Worm (Caenorhabditis elegans) whole organism, L1 larva: Measurements from ENCODE around the gene ZC449.5.

Source experiments
- C16A3.4 ChIP-seq: fragments of 150-350 bp; optimal IDR thresholded peaks from 2 replicates; lab custom pipeline; 2014; ENCODE audit warnings: missing biosample characterization, missing genetic modification characterization
- F16B12.6 ChIP-seq: fragments of 150-350 bp; optimal IDR thresholded peaks from 2 replicates; lab custom pipeline; 2014; ENCODE audit warnings: missing biosample characterization, missing genetic modification characterization
- alr-1 ChIP-seq: fragments of 200-800 bp; sonication (Bioruptor generic); optimal IDR thresholded peaks from 2 replicates; lab custom pipeline; 2018; ENCODE audit warnings: borderline replicate concordance, mild to moderate bottlenecking, missing genetic modification characterization, missing compliant biosample characterization
- blmp-1 ChIP-seq: fragments of 150-350 bp; optimal IDR thresholded peaks from 2 replicates; lab custom pipeline; 2014; ENCODE audit warnings: missing biosample characterization, missing genetic modification characterization
- ceh-82 ChIP-seq, 3 experiments: fragments of 150-350 bp in 1 of 3; sonication (generic microtip) in 2 of 3; optimal IDR thresholded peaks; 2 replicates each; lab custom pipeline; 2014 to 2017; ENCODE audit warnings: missing biosample characterization in 3 of 3, missing genetic modification characterization in 3 of 3
- ceh-88 ChIP-seq: fragments of 200-800 bp; sonication (Bioruptor generic); IDR thresholded peaks from 2 replicates; pipeline ENCODE4 v1.3.6; 2022; ENCODE audit warnings: missing genetic modification characterization, missing compliant biosample characterization
- ces-1 ChIP-seq: fragments of 150-350 bp; optimal IDR thresholded peaks from 2 replicates; lab custom pipeline; 2014; ENCODE audit warnings: missing biosample characterization, missing genetic modification reagents, missing genetic modification characterization
- dpl-1 ChIP-seq, 3 experiments: fragments of 150-350 bp in 2 of 3; sonication (generic microtip) in 1 of 3; optimal IDR thresholded peaks; 2 replicates each; lab custom pipeline; 2014 to 2017; ENCODE audit warnings: missing biosample characterization in 3 of 3, missing genetic modification characterization in 3 of 3, missing genetic modification reagents in 3 of 3
- efl-1 ChIP-seq, 4 experiments: fragments of 150-350 bp; optimal IDR thresholded peaks in 3 of 4; peaks in 1 of 4; 1 replicate in 1 of 4; 2 replicates in 3 of 4; lab custom pipeline; 2014; ENCODE audit warnings: missing biosample characterization in 2 of 4, missing genetic modification characterization in 2 of 4, missing genetic modification reagents in 2 of 4
- egl-13 ChIP-seq: sonication (generic microtip); optimal IDR thresholded peaks from 2 replicates; lab custom pipeline; 2016; ENCODE audit warnings: missing genotype, missing genetic modification reagents, missing genetic modification characterization, missing compliant biosample characterization
- egl-27 ChIP-seq, 2 experiments: fragments of 150-350 bp in 1 of 2; sonication (generic microtip); optimal IDR thresholded peaks; 3 replicates each; lab custom pipeline; 2017 to 2018; ENCODE audit warnings: missing biosample characterization in 2 of 2, missing genetic modification characterization in 2 of 2, missing genetic modification reagents in 2 of 2
- elt-2 ChIP-seq: sonication (generic microtip); optimal IDR thresholded peaks from 2 replicates; lab custom pipeline; 2016; ENCODE audit warnings: missing genetic modification characterization, mild to moderate bottlenecking, inconsistent platforms, missing compliant biosample characterization, missing genetic modification reagents
- fkh-10 ChIP-seq: sonication (generic microtip); optimal IDR thresholded peaks from 2 replicates; lab custom pipeline; 2017; ENCODE audit warnings: missing biosample characterization, missing genetic modification reagents, missing genetic modification characterization
- fkh-4 ChIP-seq: sonication (generic microtip); optimal IDR thresholded peaks from 2 replicates; lab custom pipeline; 2016; ENCODE audit warnings: missing compliant biosample characterization, missing genetic modification characterization, borderline replicate concordance
- fkh-8 ChIP-seq: sonication (generic microtip); optimal IDR thresholded peaks from 2 replicates; lab custom pipeline; 2016; ENCODE audit warnings: mild to moderate bottlenecking, missing genetic modification characterization, missing compliant biosample characterization
- fos-1 ChIP-seq: fragments of 150-350 bp; optimal IDR thresholded peaks from 2 replicates; lab custom pipeline; 2014; ENCODE audit warnings: missing biosample characterization, missing genetic modification characterization
- hpl-2 ChIP-seq: fragments of 150-350 bp; optimal IDR thresholded peaks from 2 replicates; lab custom pipeline; 2014; ENCODE audit warnings: missing biosample characterization, missing genetic modification reagents, missing genetic modification characterization
- jun-1 ChIP-seq: fragments of 150-350 bp; optimal IDR thresholded peaks from 2 replicates; lab custom pipeline; 2014; ENCODE audit warnings: missing biosample characterization, missing genetic modification reagents, missing genetic modification characterization
- lin-14 ChIP-seq: fragments of 200-800 bp; sonication (Bioruptor generic); optimal IDR thresholded peaks from 2 replicates; lab custom pipeline; 2018; ENCODE audit warnings: mild to moderate bottlenecking, missing genetic modification characterization, moderate library complexity, missing compliant biosample characterization
- lin-35 ChIP-seq, 2 experiments: fragments of 150-350 bp; optimal IDR thresholded peaks; 2 replicates each; lab custom pipeline; 2014; ENCODE audit warnings: missing biosample characterization in 2 of 2, missing genetic modification characterization in 2 of 2, missing genetic modification reagents in 2 of 2
- lsy-2 ChIP-seq, 2 experiments: fragments of 150-350 bp; optimal IDR thresholded peaks; 2 replicates each; lab custom pipeline; 2014; ENCODE audit warnings: missing biosample characterization in 2 of 2, missing genetic modification characterization in 2 of 2
- mep-1 ChIP-seq: fragments of 150-350 bp; optimal IDR thresholded peaks from 2 replicates; lab custom pipeline; 2014; ENCODE audit warnings: missing biosample characterization, missing genetic modification characterization
- nhr-19 ChIP-seq: fragments of 200-800 bp; sonication (Bioruptor generic); conservative IDR thresholded peaks from 2 replicates; pipeline ENCODE4 v1.3.6; 2022; ENCODE audit warnings: missing genetic modification characterization, missing compliant biosample characterization
- nhr-47 ChIP-seq: sonication (generic microtip); optimal IDR thresholded peaks from 2 replicates; lab custom pipeline; 2016; ENCODE audit warnings: mild to moderate bottlenecking, missing genetic modification characterization, moderate library complexity, missing compliant biosample characterization
- nhr-71 ChIP-seq: sonication (generic microtip); optimal IDR thresholded peaks from 2 replicates; lab custom pipeline; 2016; ENCODE audit warnings: mild to moderate bottlenecking, missing genetic modification characterization, moderate library complexity, missing compliant biosample characterization
- nhr-76 ChIP-seq: sonication (generic microtip); optimal IDR thresholded peaks from 2 replicates; lab custom pipeline; 2017; ENCODE audit warnings: missing biosample characterization, missing genetic modification characterization
- nhr-84 ChIP-seq: sonication (generic microtip); optimal IDR thresholded peaks from 2 replicates; lab custom pipeline; 2017; ENCODE audit warnings: missing biosample characterization, missing genetic modification characterization
- nhr-90 ChIP-seq: sonication (generic microtip); optimal IDR thresholded peaks from 2 replicates; lab custom pipeline; 2016; ENCODE audit warnings: mild to moderate bottlenecking, missing genetic modification characterization, missing compliant biosample characterization; ENCODE audit not compliant: poor library complexity
- skn-1 ChIP-seq: fragments of 150-350 bp; optimal IDR thresholded peaks from 2 replicates; lab custom pipeline; 2014; ENCODE audit warnings: missing biosample characterization, missing genetic modification characterization
- snu-23 ChIP-seq: sonication (generic microtip); optimal IDR thresholded peaks from 2 replicates; lab custom pipeline; 2016; ENCODE audit warnings: missing genetic modification characterization, missing compliant biosample characterization
- sox-4 ChIP-seq: sonication (generic microtip); optimal IDR thresholded peaks from 2 replicates; lab custom pipeline; 2016; ENCODE audit warnings: missing genetic modification characterization, missing compliant biosample characterization
- sup-37 ChIP-seq: fragments of 200-800 bp; sonication (Bioruptor generic); optimal IDR thresholded peaks from 2 replicates; lab custom pipeline; 2018; ENCODE audit warnings: mild to moderate bottlenecking, missing genetic modification characterization, missing compliant biosample characterization
- swsn-7 ChIP-seq: sonication (generic microtip); optimal IDR thresholded peaks from 2 replicates; lab custom pipeline; 2016; ENCODE audit warnings: missing genetic modification characterization, missing compliant biosample characterization
- tbx-2 ChIP-seq: sonication (generic microtip); optimal IDR thresholded peaks from 2 replicates; lab custom pipeline; 2016; ENCODE audit warnings: missing genetic modification characterization, missing compliant biosample characterization
- unc-130 ChIP-seq: fragments of 150-350 bp; optimal IDR thresholded peaks from 2 replicates; lab custom pipeline; 2017; ENCODE audit warnings: missing biosample characterization, missing genetic modification characterization, inconsistent platforms
- unc-86 ChIP-seq: sonication (generic microtip); optimal IDR thresholded peaks from 2 replicates; lab custom pipeline; 2016; ENCODE audit warnings: missing genetic modification characterization, missing compliant biosample characterization
- unc-98 ChIP-seq: fragments of 200-800 bp; sonication (Bioruptor generic); IDR thresholded peaks from 2 replicates; pipeline ENCODE4 v1.3.6; 2022; ENCODE audit warnings: missing genetic modification characterization, missing compliant biosample characterization
- xbp-1 ChIP-seq: sonication (generic microtip); optimal IDR thresholded peaks from 2 replicates; lab custom pipeline; 2016; ENCODE audit warnings: missing genetic modification characterization, missing compliant biosample characterization

Gene ZC449.5

DNA sequence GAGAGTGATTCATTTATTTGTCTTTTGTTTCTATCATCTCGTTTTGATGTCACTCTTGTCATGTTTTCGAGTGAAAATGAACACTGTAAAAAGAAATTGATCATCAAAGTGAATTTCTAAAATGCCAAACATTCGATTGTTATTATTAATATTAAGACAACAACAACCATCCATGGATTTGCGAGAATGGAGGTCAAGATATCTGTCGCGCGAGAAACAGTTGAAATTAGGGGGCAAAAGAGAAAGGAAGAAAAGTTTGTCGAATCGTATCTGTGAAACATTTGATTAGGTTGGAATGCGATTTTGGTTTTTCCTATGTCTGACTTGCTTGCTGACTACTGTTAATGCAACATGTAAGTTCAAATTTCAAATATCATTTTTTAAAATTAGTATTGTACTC lies 16.6 kb downstream of the ZC449.5 start, which contains the start of gene ZC449.2:
ZC449.2 (plus strand) TSS at position 290 of the 400 bp plus-strand sequence.
- TF ChIP-seq alr-1 (tag; lab: Kevin White, UChicago), result no peak
- TF ChIP-seq blmp-1, result peak; percentile 85

DNA sequence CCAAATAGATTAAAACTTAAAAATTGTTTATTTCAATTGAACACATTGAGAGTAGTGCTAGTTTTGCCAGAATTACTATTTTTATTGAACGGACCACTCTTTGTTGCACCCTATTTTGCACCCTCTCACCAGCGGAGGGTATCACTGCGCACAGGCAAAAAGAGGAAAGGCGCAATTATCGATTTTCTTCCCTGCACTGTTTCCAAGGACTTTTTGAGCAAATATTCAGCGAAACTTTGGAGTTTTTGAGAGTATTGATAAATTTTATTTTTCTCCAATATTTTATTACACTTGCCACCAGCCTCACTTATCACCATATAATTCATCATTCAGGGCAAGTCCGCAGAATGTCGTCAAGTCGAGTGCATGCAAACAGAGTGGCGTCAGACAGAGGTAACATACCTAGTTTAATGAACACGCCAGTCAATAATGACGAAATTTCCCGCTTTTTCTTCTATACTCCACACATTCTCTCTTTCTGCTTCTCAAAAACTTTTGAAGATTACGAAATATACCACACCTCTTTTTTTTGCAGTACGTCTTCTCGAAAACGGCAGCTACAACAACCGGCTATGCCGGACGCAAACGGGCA lies 19.4 kb downstream of the ZC449.5 start:
- TF ChIP-seq lsy-2 (tag; optimal IDR thresholded peaks at IDR 0.05; lab: Kevin White, UChicago) (peak in 1 of 2 experiments; percentile 45), nhr-90 (tag; lab: Kevin White, UChicago) (no peak), hpl-2 (GFP tag; lab: Kevin White, UChicago) (peak; percentile 8), lin-35 (GFP tag; optimal IDR thresholded peaks at IDR 0.05; lab: Kevin White, UChicago) (peak in 1 of 2 experiments; percentile 49), efl-1 (optimal IDR thresholded peaks at IDR 0.05; lab: Kevin White, UChicago) (peak in 1 of 2 experiments; percentile 44), efl-1 (GFP tag; optimal IDR thresholded peaks at IDR 0.05 in 1 of 2; lab: Kevin White, UChicago) (peak in 1 of 2 experiments; percentile 0), swsn-7 (tag; lab: Kevin White, UChicago) (peak; percentile 18), egl-13 (tag; lab: Kevin White, UChicago) (no peak), nhr-47 (no peak), elt-2 (tag; lab: Kevin White, UChicago) (peak; percentile 16), nhr-71 (tag; lab: Kevin White, UChicago) (peak; percentile 37), lin-14 (GFP tag; lab: Kevin White, UChicago) (peak; percentile 56), F16B12.6 (tag; lab: Kevin White, UChicago) (peak; percentile 75), ces-1 (GFP tag; lab: Kevin White, UChicago) (no peak), xbp-1 (tag; lab: Kevin White, UChicago) (peak; percentile 17), skn-1 (tag; lab: Kevin White, UChicago) (peak; percentile 46), dpl-1 (GFP tag; optimal IDR thresholded peaks at IDR 0.05; lab: Kevin White, UChicago) (peak in 1 of 3 experiments; percentile 6), C16A3.4 (peak; percentile 35), unc-130 (tag; lab: Kevin White, UChicago) (peak; percentile 21), sup-37 (GFP tag; lab: Kevin White, UChicago) (no peak), snu-23 (GFP tag; lab: Kevin White, UChicago) (peak; percentile 47), blmp-1 (peak; percentile 30), mep-1 (tag; lab: Kevin White, UChicago) (peak; percentile 50)
- TF ChIP-seq, all 84 proteins: peak for 17

DNA sequence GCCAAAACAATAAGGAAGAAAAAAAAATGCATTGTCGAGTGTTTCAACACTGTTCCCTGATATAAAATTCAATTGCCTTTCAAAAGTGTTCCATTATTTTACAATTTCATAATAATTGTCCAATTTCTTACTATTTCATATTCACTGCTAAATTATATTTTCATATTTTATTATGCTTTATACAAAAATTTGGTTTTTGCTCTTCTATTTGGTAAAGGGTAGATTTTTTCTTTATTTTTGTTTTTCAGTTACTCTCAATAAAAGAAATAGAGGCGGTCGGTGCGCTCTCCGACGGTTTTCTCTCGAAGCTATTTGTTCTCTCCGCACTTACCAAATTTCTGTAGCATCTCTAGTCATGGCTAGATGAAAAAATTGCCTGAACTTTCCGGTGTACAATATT lies 20.0 kb downstream of the ZC449.5 start, which contains the start of gene sek-3:
sek-3 (plus strand) TSS at position 301 of the 400 bp plus-strand sequence.
- TF ChIP-seq sox-4 (no peak), unc-86 (tag; lab: Kevin White, UChicago) (no peak), nhr-84 (no peak), unc-130 (tag; lab: Kevin White, UChicago) (no peak), fkh-4 (no peak), ceh-82 (tag; optimal IDR thresholded peaks at IDR 0.05; lab: Kevin White, UChicago) (no peak), xbp-1 (tag; lab: Kevin White, UChicago) (no peak), egl-27 (tag; optimal IDR thresholded peaks at IDR 0.05; lab: Kevin White, UChicago) (no peak), unc-98 (GFP tag; lab: Robert Waterston, UW) (no peak), jun-1 (tag; lab: Kevin White, UChicago) (no peak), nhr-19 (GFP tag; lab: Robert Waterston, UW) (no peak), skn-1 (tag; lab: Kevin White, UChicago) (no peak), fkh-8 (tag; lab: Kevin White, UChicago) (no peak), nhr-76 (tag; lab: Kevin White, UChicago) (no peak), fos-1 (no peak), egl-13 (tag; lab: Kevin White, UChicago) (no peak), F16B12.6 (tag; lab: Kevin White, UChicago) (no peak), tbx-2 (tag; lab: Kevin White, UChicago) (no peak), ceh-88 (GFP tag; lab: Robert Waterston, UW) (no peak), fkh-10 (no peak)
